Worm (Caenorhabditis elegans) whole organism, L2 larva: ENCODE results near the gene fipr-4.

Experiments
- R02D3.7 ChIP-seq: fragments of 150-350 bp; optimal IDR thresholded peaks from 2 replicates; lab custom pipeline; 2014; ENCODE audit warnings: missing biosample characterization, missing genetic modification characterization
- ceh-16 ChIP-seq: fragments of 150-350 bp; optimal IDR thresholded peaks from 2 replicates; lab custom pipeline; 2014; ENCODE audit warnings: missing biosample characterization, missing genetic modification characterization
- dmd-4 ChIP-seq: sonication (generic microtip); optimal IDR thresholded peaks from 2 replicates; lab custom pipeline; 2017; ENCODE audit warnings: missing biosample characterization, missing genetic modification characterization
- elt-1 ChIP-seq: fragments of 150-350 bp; optimal IDR thresholded peaks from 2 replicates; lab custom pipeline; 2014; ENCODE audit warnings: missing biosample characterization, missing genetic modification characterization
- lin-39 ChIP-seq: fragments of 150-350 bp; optimal IDR thresholded peaks from 2 replicates; lab custom pipeline; 2014; ENCODE audit warnings: missing biosample characterization, missing genetic modification reagents, missing genetic modification characterization
- nhr-12 ChIP-seq: fragments of 150-350 bp; optimal IDR thresholded peaks from 2 replicates; lab custom pipeline; 2014; ENCODE audit warnings: missing biosample characterization, missing genetic modification characterization
- nhr-237 ChIP-seq: fragments of 150-350 bp; optimal IDR thresholded peaks from 2 replicates; lab custom pipeline; 2014; ENCODE audit warnings: missing biosample characterization, missing genetic modification characterization
- nhr-77 ChIP-seq: fragments of 150-350 bp; optimal IDR thresholded peaks from 2 replicates; lab custom pipeline; 2014; ENCODE audit warnings: missing biosample characterization, missing genetic modification characterization
- sma-9 ChIP-seq, 2 experiments: fragments of 150-350 bp in 1 of 2; sonication (generic microtip) in 1 of 2; optimal IDR thresholded peaks; 2 replicates each; lab custom pipeline; 2014 to 2016; ENCODE audit warnings: missing genetic modification characterization in 2 of 2, mild to moderate bottlenecking in 1 of 2, missing biosample characterization in 1 of 2, missing compliant biosample characterization in 1 of 2, missing genetic modification reagents in 1 of 2, moderate library complexity in 1 of 2
- snpc-4 ChIP-seq: fragments of 150-350 bp; optimal IDR thresholded peaks from 2 replicates; lab custom pipeline; 2014; ENCODE audit warnings: missing biosample characterization, missing genetic modification characterization

DNA sequence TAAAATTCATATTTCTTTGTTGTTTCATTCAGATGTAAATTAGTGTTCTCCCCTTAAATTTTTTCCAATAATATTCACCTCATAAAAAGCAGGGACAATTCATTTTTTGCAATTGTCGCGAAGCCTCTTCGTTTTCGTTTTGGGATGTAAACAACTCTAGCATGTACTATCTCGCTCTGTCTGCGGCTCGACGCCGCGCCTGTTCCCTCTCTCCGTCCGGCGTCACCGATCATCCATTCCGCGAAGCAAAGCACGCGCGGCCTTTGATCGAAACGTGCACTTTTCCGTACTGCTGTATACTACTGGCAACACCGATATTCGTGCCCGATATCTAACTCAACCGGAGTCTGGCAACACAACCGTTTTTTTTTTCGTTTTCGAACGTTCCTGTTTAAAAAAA is 18.7 kb upstream of the fipr-4 start:
- no peak for TF ChIP-seq lin-39 (tag; lab: Kevin White, UChicago)
- no peak for TF ChIP-seq ceh-16 (tag; lab: Kevin White, UChicago)
- TF ChIP-seq nhr-12 (tag; lab: Kevin White, UChicago) = no peak
- TF ChIP-seq snpc-4 (tag; lab: Kevin White, UChicago) = no peak
- TF ChIP-seq dmd-4 = no peak
- no peak for TF ChIP-seq R02D3.7
- no peak for TF ChIP-seq nhr-237 (tag; lab: Kevin White, UChicago)
- no peak for TF ChIP-seq nhr-77 (tag; lab: Kevin White, UChicago)
- TF ChIP-seq elt-1 (tag; lab: Kevin White, UChicago) = no peak
- peak; percentile 0 for TF ChIP-seq sma-9 (GFP tag; optimal IDR thresholded peaks at IDR 0.05; lab: Kevin White, UChicago)
- TF ChIP-seq sma-9 (tag; optimal IDR thresholded peaks at IDR 0.05; lab: Kevin White, UChicago) = no peak
